Worm (Caenorhabditis elegans): ENCODE data around the gene mdl-1.

DNA sequence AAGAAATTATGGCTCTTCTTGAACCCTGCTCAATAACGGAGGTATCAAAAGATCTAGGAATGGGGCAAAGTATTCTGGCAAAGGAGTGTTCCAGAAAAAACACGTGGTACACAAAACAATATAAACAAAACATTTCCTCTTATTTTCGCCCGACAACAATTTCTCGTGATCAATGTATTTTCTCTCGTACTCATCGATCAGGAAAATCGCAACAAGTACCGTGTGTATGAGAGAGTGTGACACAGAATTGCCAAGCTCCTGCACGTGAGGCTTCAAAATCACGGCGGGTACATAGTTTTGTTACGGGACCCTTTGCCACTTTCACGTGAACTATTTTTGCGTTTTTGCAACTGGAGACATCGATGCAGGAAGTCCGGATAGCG, 1.2 kb upstream of the mdl-1 start:
- no peak for TF ChIP-seq dao-5 (tag; optimal IDR thresholded peaks at IDR 0.05)
- TF ChIP-seq him-1 (tag; optimal IDR thresholded peaks at IDR 0.05): no peak
